Worm (Caenorhabditis elegans) whole organism, L4 larva: ENCODE data around the gene sru-11.
A peak's percentile ranks its signal among the peaks of the same experiment; 100 is the strongest.

Source experiments
- F37D6.2 ChIP-seq: sonication (generic microtip); optimal IDR thresholded peaks from 2 replicates; lab custom pipeline; 2016; ENCODE audit warnings: mild to moderate bottlenecking, missing genetic modification characterization, missing compliant biosample characterization
- Y105C5A.15 ChIP-seq: fragments of 200-800 bp; sonication (Bioruptor generic); IDR thresholded peaks from 2 replicates; pipeline ENCODE4 v1.3.6; 2022; ENCODE audit warnings: missing genetic modification characterization, missing compliant biosample characterization
- Y48G9A.11 ChIP-seq: fragments of 200-800 bp; sonication (Bioruptor generic); IDR thresholded peaks from 2 replicates; pipeline ENCODE4 v1.3.6; 2022; ENCODE audit warnings: missing genetic modification reagents, missing genetic modification characterization, missing compliant biosample characterization
- Y75B8A.6 ChIP-seq: fragments of 200-800 bp; sonication (Bioruptor generic); IDR thresholded peaks from 2 replicates; pipeline ENCODE4 v1.3.6; 2022; ENCODE audit warnings: missing genetic modification reagents, missing genetic modification characterization, missing compliant biosample characterization
- ZK546.5 ChIP-seq, 2 experiments: sonication (generic microtip); optimal IDR thresholded peaks; 2 replicates each; lab custom pipeline; 2017; ENCODE audit warnings: missing biosample characterization in 2 of 2, missing genetic modification characterization in 2 of 2
- aha-1 ChIP-seq: fragments of 150-350 bp; peaks from one replicate; lab custom pipeline; 2014; ENCODE audit warnings: missing biosample characterization, missing genetic modification characterization
- ceh-32 ChIP-seq: sonication (generic microtip); optimal IDR thresholded peaks from 2 replicates; lab custom pipeline; 2016; ENCODE audit warnings: mild to moderate bottlenecking, missing genetic modification characterization, missing compliant biosample characterization; ENCODE audit not compliant: poor library complexity
- ceh-82 ChIP-seq: sonication (generic microtip); optimal IDR thresholded peaks from 2 replicates; lab custom pipeline; 2017; ENCODE audit warnings: missing biosample characterization, missing genetic modification characterization
- ctbp-1 ChIP-seq: fragments of 200-800 bp; sonication (Bioruptor generic); IDR thresholded peaks from 2 replicates; pipeline ENCODE4 v1.3.6; 2022; ENCODE audit warnings: missing genetic modification reagents, missing genetic modification characterization, missing compliant biosample characterization
- daf-16 ChIP-seq, 3 experiments: sonication (generic microtip); optimal IDR thresholded peaks; 2 replicates each; lab custom pipeline; 2016 to 2017; ENCODE audit warnings: missing genetic modification characterization in 3 of 3, missing genetic modification reagents in 3 of 3, mild to moderate bottlenecking in 2 of 3, missing compliant biosample characterization in 2 of 3, missing biosample characterization in 1 of 3, moderate library complexity in 1 of 3
- dmd-6 ChIP-seq: fragments of 200-800 bp; sonication (Bioruptor generic); IDR thresholded peaks from 2 replicates; pipeline ENCODE4 v1.3.6; 2022; ENCODE audit warnings: missing genetic modification reagents, missing genetic modification characterization, missing compliant biosample characterization
- dmd-8 ChIP-seq: fragments of 200-800 bp; sonication (Bioruptor generic); IDR thresholded peaks from 2 replicates; pipeline ENCODE4 v1.3.6; 2022; ENCODE audit warnings: missing genetic modification characterization, missing compliant biosample characterization
- dve-1 ChIP-seq: sonication (generic microtip); optimal IDR thresholded peaks from 2 replicates; lab custom pipeline; 2017; ENCODE audit warnings: antibody characterized with exemption, mild to moderate bottlenecking, missing genetic modification characterization, missing compliant biosample characterization; ENCODE audit not compliant: insufficient read depth
- fkh-10 ChIP-seq: fragments of 150-350 bp; optimal IDR thresholded peaks from 2 replicates; lab custom pipeline; 2014; ENCODE audit warnings: missing biosample characterization, missing genetic modification reagents, missing genetic modification characterization
- lin-1 ChIP-seq: fragments of 200-800 bp; sonication (Bioruptor generic); IDR thresholded peaks from 2 replicates; pipeline ENCODE4 v1.3.6; 2022; ENCODE audit warnings: missing genetic modification reagents, missing genetic modification characterization, missing compliant biosample characterization
- lin-13 ChIP-seq: fragments of 150-350 bp; optimal IDR thresholded peaks from 2 replicates; lab custom pipeline; 2014; ENCODE audit warnings: missing biosample characterization, missing genetic modification reagents, missing genetic modification characterization
- mdt-29 ChIP-seq: fragments of 200-800 bp; sonication (Bioruptor generic); IDR thresholded peaks from 2 replicates; pipeline ENCODE4 v1.3.6; 2022; ENCODE audit warnings: missing genetic modification reagents, missing genetic modification characterization, missing compliant biosample characterization
- mep-1 ChIP-seq: fragments of 150-350 bp; sonication (generic microtip); optimal IDR thresholded peaks from 3 replicates; lab custom pipeline; 2014; ENCODE audit warnings: missing biosample characterization, missing genetic modification characterization
- mxl-2 ChIP-seq: fragments of 200-800 bp; sonication (Bioruptor generic); conservative IDR thresholded peaks from 2 replicates; pipeline ENCODE4 v1.3.6; 2022; ENCODE audit warnings: missing genetic modification reagents, missing genetic modification characterization, missing compliant biosample characterization
- mxl-3 ChIP-seq: fragments of 200-800 bp; sonication (Bioruptor generic); optimal IDR thresholded peaks from 2 replicates; lab custom pipeline; 2018; ENCODE audit warnings: mild to moderate bottlenecking, missing genetic modification characterization, missing compliant biosample characterization
- nhr-111 ChIP-seq: fragments of 200-800 bp; sonication (Bioruptor generic); optimal IDR thresholded peaks from 2 replicates; lab custom pipeline; 2018; ENCODE audit warnings: mild to moderate bottlenecking, missing genetic modification characterization, missing compliant biosample characterization
- nhr-25 ChIP-seq: sonication (generic microtip); optimal IDR thresholded peaks from 2 replicates; lab custom pipeline; 2017; ENCODE audit warnings: missing genetic modification characterization, mild to moderate bottlenecking, missing compliant biosample characterization, antibody characterized with exemption, moderate library complexity, borderline replicate concordance; ENCODE audit not compliant: insufficient read depth
- nhr-28 ChIP-seq: fragments of 150-350 bp; optimal IDR thresholded peaks from 2 replicates; lab custom pipeline; 2014; ENCODE audit warnings: missing biosample characterization, missing genetic modification characterization
- nhr-77 ChIP-seq: fragments of 150-350 bp; optimal IDR thresholded peaks from 2 replicates; lab custom pipeline; 2014; ENCODE audit warnings: missing biosample characterization, missing genetic modification characterization
- php-3 ChIP-seq: fragments of 200-800 bp; sonication (Bioruptor generic); IDR thresholded peaks from 2 replicates; pipeline ENCODE4 v1.3.6; 2022; ENCODE audit warnings: missing genetic modification reagents, missing genetic modification characterization, missing compliant biosample characterization
- pqm-1 ChIP-seq: sonication (generic microtip); optimal IDR thresholded peaks from 2 replicates; lab custom pipeline; 2017; ENCODE audit warnings: missing biosample characterization, missing genetic modification characterization
- rbr-2 ChIP-seq: sonication (generic microtip); optimal IDR thresholded peaks from 2 replicates; lab custom pipeline; 2016; ENCODE audit warnings: missing genotype, missing genetic modification characterization, missing compliant biosample characterization
- skn-1 ChIP-seq: fragments of 150-350 bp; optimal IDR thresholded peaks from 2 replicates; lab custom pipeline; 2014; ENCODE audit warnings: missing biosample characterization, missing genetic modification characterization
- unc-130 ChIP-seq: sonication (generic microtip); optimal IDR thresholded peaks from 2 replicates; lab custom pipeline; 2016; ENCODE audit warnings: missing genetic modification reagents, missing genetic modification characterization, missing compliant biosample characterization
- unc-62 ChIP-seq, 3 experiments: fragments of 150-350 bp in 1 of 3; sonication (generic microtip); optimal IDR thresholded peaks in 2 of 3; peaks in 1 of 3; 1 replicate in 1 of 3; 2 replicates in 2 of 3; lab custom pipeline; 2014 to 2017; ENCODE audit warnings: missing biosample characterization in 3 of 3, missing genetic modification characterization in 3 of 3, missing genetic modification reagents in 3 of 3, missing genotype in 1 of 3
- vab-7 ChIP-seq: fragments of 200-800 bp; sonication (Bioruptor generic); IDR thresholded peaks from 2 replicates; pipeline ENCODE4 v1.3.6; 2022; ENCODE audit warnings: missing genetic modification reagents, missing genetic modification characterization, missing compliant biosample characterization
- zfp-2 ChIP-seq: sonication (generic microtip); optimal IDR thresholded peaks from 2 replicates; lab custom pipeline; 2016; ENCODE audit warnings: mild to moderate bottlenecking, missing genetic modification characterization, missing compliant biosample characterization
- zip-2 ChIP-seq: fragments of 150-350 bp; optimal IDR thresholded peaks from 2 replicates; lab custom pipeline; 2014; ENCODE audit warnings: missing biosample characterization, missing genetic modification characterization

sru-11 gene

DNA sequence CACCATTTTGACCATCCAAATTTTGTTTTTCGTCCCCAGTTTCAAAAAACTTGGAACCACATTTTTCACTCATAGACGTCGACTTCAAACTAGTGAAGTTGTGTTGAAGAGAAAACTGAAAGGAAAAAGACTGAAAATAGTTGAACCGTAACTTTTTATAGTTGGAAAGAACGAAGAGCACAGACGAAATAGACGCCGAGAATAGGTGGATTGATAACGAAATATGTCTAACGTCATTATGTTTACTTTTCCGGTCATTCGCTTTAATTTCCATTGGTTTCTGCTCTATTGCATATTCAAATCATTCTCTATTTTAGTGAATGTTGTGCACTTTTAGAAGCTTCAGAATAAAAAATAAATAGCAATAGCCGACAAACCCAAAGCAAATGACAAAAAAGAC lies 25.0 kb downstream of the sru-11 start, which contains the start of gene C08F11.13:
C08F11.13 (minus strand) TSS at position 138 of the 400 bp plus-strand sequence.
- TF ChIP-seq mdt-29 (GFP tag; lab: Robert Waterston, UW), result no peak
- TF ChIP-seq pqm-1, result peak; percentile 23
- peak in 1 of 2 experiments; percentile 54 for TF ChIP-seq unc-62 (GFP tag; optimal IDR thresholded peaks at IDR 0.05 in 1 of 2; lab: Kevin White, UChicago)
- TF ChIP-seq unc-62 (tag; optimal IDR thresholded peaks at IDR 0.05; lab: Kevin White, UChicago), result no peak
- peak; percentile 44 for TF ChIP-seq dve-1 (tag; lab: Kevin White, UChicago)
- peak; percentile 7 for TF ChIP-seq nhr-77 (tag; lab: Kevin White, UChicago)
- TF ChIP-seq skn-1 (tag; lab: Kevin White, UChicago), result no peak
- TF ChIP-seq nhr-28 (tag; lab: Kevin White, UChicago), result peak; percentile 59
- TF ChIP-seq daf-16 (GFP tag; optimal IDR thresholded peaks at IDR 0.05; lab: Kevin White, UChicago), result no peak
- TF ChIP-seq daf-16 (tag; optimal IDR thresholded peaks at IDR 0.05; lab: Kevin White, UChicago), result peak; percentile 89
- no peak for TF ChIP-seq ceh-32 (tag; lab: Kevin White, UChicago)

DNA sequence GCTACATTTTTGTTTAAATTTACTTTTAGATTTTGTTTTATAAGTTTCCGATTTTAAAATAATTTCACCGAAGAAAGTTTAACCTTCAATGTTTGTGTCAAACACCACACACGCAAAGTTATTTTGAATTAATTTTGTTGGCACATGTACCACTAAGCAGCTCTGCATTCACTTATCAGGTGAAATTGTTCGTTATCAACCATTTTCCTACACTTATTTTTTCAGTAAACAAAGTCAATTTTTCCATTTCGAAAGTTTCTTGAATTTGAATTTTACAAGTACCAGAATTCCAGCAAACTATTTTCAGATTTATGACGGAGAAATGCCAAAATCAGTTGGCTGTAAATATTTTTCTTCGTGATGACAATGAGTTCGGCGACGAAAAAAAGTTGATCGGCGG lies 34.5 kb downstream of the sru-11 start, which contains the start of gene C08F11.3:
C08F11.3 (plus strand) TSS at position 301 of the 400 bp plus-strand sequence.
- no peak for TF ChIP-seq zfp-2 (tag; lab: Kevin White, UChicago)
- TF ChIP-seq nhr-28 (tag; lab: Kevin White, UChicago), result peak; percentile 1
- no peak for TF ChIP-seq daf-16 (GFP tag; optimal IDR thresholded peaks at IDR 0.05; lab: Kevin White, UChicago)
- peak; percentile 71 for TF ChIP-seq daf-16 (tag; optimal IDR thresholded peaks at IDR 0.05; lab: Kevin White, UChicago)

DNA sequence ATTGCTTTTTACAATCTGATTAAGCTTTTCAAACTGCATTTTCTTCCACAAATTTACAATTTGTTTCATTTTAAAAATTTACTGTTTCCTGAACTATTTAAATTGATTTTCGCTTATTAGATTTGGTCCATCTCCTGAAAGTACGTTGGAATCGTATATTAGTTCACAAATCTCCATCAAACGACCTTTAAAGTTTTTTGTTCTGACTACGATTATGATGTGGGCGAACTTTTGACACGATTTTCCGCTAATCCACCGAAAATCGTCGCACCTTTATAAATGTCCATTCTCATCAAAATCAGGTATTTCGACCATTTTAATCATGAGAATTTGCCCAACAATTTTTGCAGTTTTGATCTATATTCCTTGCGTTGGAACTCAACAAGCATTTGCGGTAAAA lies 38.8 kb downstream of the sru-11 start, which contains the start of gene C08F11.1:
C08F11.1 (plus strand) TSS at position 301 of the 400 bp plus-strand sequence.
- TF ChIP-seq fkh-10 (GFP tag; lab: Kevin White, UChicago), result no peak
- TF ChIP-seq dmd-8 (GFP tag; lab: Robert Waterston, UW), result no peak
- no peak for TF ChIP-seq zip-2 (tag; lab: Kevin White, UChicago)
- no peak for TF ChIP-seq ctbp-1 (GFP tag; lab: Robert Waterston, UW)
- no peak for TF ChIP-seq ZK546.5 (tag; optimal IDR thresholded peaks at IDR 0.05; lab: Kevin White, UChicago)
- no peak for TF ChIP-seq daf-16 (GFP tag; optimal IDR thresholded peaks at IDR 0.05; lab: Kevin White, UChicago)
- TF ChIP-seq daf-16 (tag; optimal IDR thresholded peaks at IDR 0.05; lab: Kevin White, UChicago), result no peak
- TF ChIP-seq vab-7 (GFP tag; lab: Robert Waterston, UW), result no peak
- TF ChIP-seq ceh-82 (tag; lab: Kevin White, UChicago), result no peak
- TF ChIP-seq nhr-25 (tag; lab: Kevin White, UChicago), result no peak
- no peak for TF ChIP-seq aha-1 (tag; lab: Kevin White, UChicago)
- no peak for TF ChIP-seq php-3

DNA sequence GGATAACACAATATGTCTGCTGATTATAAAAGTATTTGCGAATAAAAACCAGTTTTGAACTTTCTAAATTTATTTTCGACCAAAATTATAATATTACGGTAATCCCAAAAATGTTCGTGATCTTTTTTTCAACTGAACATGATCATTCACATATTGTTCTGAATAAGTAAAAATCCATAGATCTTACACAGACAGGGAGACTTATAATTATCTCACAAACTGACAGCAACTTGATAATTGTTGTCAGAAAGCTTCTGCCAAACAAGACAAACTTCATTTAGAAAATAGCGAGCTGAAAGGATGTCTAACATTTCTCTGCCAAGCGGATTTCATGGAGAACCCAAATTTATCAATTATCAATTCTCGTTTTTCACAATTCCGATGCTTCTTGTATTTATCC lies 41.7 kb downstream of the sru-11 start, which contains the start of gene sru-21:
sru-21 (plus strand) TSS at position 301 of the 400 bp plus-strand sequence.
- TF ChIP-seq mep-1 (tag; lab: Kevin White, UChicago) (no peak), F37D6.2 (no peak), lin-1 (GFP tag; lab: Robert Waterston, UW) (no peak), lin-13 (GFP tag; lab: Kevin White, UChicago) (no peak), nhr-111 (no peak), Y75B8A.6 (no peak), dmd-6 (GFP tag; lab: Robert Waterston, UW) (no peak), php-3 (no peak), daf-16 (GFP tag; optimal IDR thresholded peaks at IDR 0.05; lab: Kevin White, UChicago) (no peak), daf-16 (tag; optimal IDR thresholded peaks at IDR 0.05; lab: Kevin White, UChicago) (no peak), Y48G9A.11 (GFP tag; lab: Robert Waterston, UW) (no peak), mxl-2 (no peak), rbr-2 (tag; lab: Kevin White, UChicago) (no peak)

ce11 chrIV:13632613-13633012 lies 47.9 kb downstream of the sru-11 start:
- TF ChIP-seq daf-16 (GFP tag; optimal IDR thresholded peaks at IDR 0.05; lab: Kevin White, UChicago) (no peak), daf-16 (tag; optimal IDR thresholded peaks at IDR 0.05; lab: Kevin White, UChicago) (peak; percentile 57), unc-130 (GFP tag; lab: Kevin White, UChicago) (no peak), Y105C5A.15 (GFP tag; lab: Robert Waterston, UW) (no peak), unc-62 (GFP tag; optimal IDR thresholded peaks at IDR 0.05 in 1 of 2; lab: Kevin White, UChicago) (peak in 1 of 2 experiments; percentile 69), unc-62 (tag; optimal IDR thresholded peaks at IDR 0.05; lab: Kevin White, UChicago) (no peak), mxl-3 (no peak), pqm-1 (peak; percentile 24)
